Fruit fly (Drosophila melanogaster) whole organism, adult: Measurements from ENCODE around the gene Chd64.

Source experiments
- CG11617 ChIP-seq: fragments of 200-800 bp; sonication (Bioruptor generic); optimal IDR thresholded peaks from 2 replicates; lab custom pipeline; 2017; ENCODE audit warnings: mild to moderate bottlenecking, missing biosample characterization, missing genetic modification reagents, missing genetic modification characterization
- CG12768 ChIP-seq: fragments of 200-800 bp; sonication (Bioruptor generic); optimal IDR thresholded peaks from 2 replicates; lab custom pipeline; 2017; ENCODE audit warnings: missing biosample characterization, missing genetic modification characterization, mild to moderate bottlenecking, moderate library complexity, missing genetic modification reagents
- CG14711 ChIP-seq: fragments of 200-800 bp; sonication (Bioruptor generic); optimal IDR thresholded peaks from 2 replicates; lab custom pipeline; 2018; ENCODE audit warnings: missing biosample characterization, mild to moderate bottlenecking, missing genetic modification characterization, moderate library complexity
- CG1620 ChIP-seq: fragments of 200-800 bp; sonication (Bioruptor generic); optimal IDR thresholded peaks from 2 replicates; lab custom pipeline; 2016; ENCODE audit warnings: missing biosample characterization, missing genetic modification characterization
- CG33017 ChIP-seq: fragments of 200-800 bp; sonication (Bioruptor generic); optimal IDR thresholded peaks from 2 replicates; lab custom pipeline; 2018; ENCODE audit warnings: missing biosample characterization, mild to moderate bottlenecking, missing genetic modification characterization, moderate library complexity
- CG5204 ChIP-seq: fragments of 200-800 bp; sonication (Bioruptor generic); optimal IDR thresholded peaks from 2 replicates; lab custom pipeline; 2016; ENCODE audit warnings: missing biosample characterization, missing genetic modification characterization
- CG7045 ChIP-seq: fragments of 200-800 bp; sonication (Bioruptor generic); optimal IDR thresholded peaks from 2 replicates; lab custom pipeline; 2017; ENCODE audit warnings: missing biosample characterization, mild to moderate bottlenecking, missing genetic modification characterization
- CG7101 ChIP-seq: fragments of 200-800 bp; sonication (Bioruptor generic); optimal IDR thresholded peaks from 2 replicates; lab custom pipeline; 2018; ENCODE audit warnings: missing biosample characterization, mild to moderate bottlenecking, missing genetic modification characterization, moderate library complexity
- Clk ChIP-seq: fragments of 200-800 bp; sonication (Bioruptor generic); optimal IDR thresholded peaks from 2 replicates; lab custom pipeline; 2017; ENCODE audit warnings: missing biosample characterization, missing genetic modification characterization
- Crg-1 ChIP-seq: fragments of 200-800 bp; sonication (Bioruptor generic); optimal IDR thresholded peaks from 2 replicates; lab custom pipeline; 2016; ENCODE audit warnings: missing biosample characterization, missing genetic modification characterization
- Hr96 ChIP-seq: fragments of 200-800 bp; sonication (Bioruptor generic); optimal IDR thresholded peaks from 2 replicates; lab custom pipeline; 2016; ENCODE audit warnings: missing biosample characterization, missing genetic modification characterization
- Mnt ChIP-seq: fragments of 200-800 bp; sonication (Bioruptor generic); optimal IDR thresholded peaks from 2 replicates; lab custom pipeline; 2016; ENCODE audit warnings: missing biosample characterization, mild to moderate bottlenecking, missing genetic modification characterization
- bab1 ChIP-seq: fragments of 200-800 bp; sonication (Bioruptor generic); optimal IDR thresholded peaks from 3 replicates; lab custom pipeline; 2019; ENCODE audit warnings: missing biosample characterization, mild to moderate bottlenecking, missing genetic modification characterization, moderate library complexity
- cic ChIP-seq: fragments of 200-800 bp; sonication (Bioruptor generic); optimal IDR thresholded peaks from 2 replicates; lab custom pipeline; 2017; ENCODE audit warnings: missing biosample characterization, mild to moderate bottlenecking, missing genetic modification characterization, moderate library complexity
- cnc ChIP-seq, 2 experiments: fragments of >200 bp; optimal IDR thresholded peaks; 2 replicates each; lab custom pipeline; 2017
- kay ChIP-seq: fragments of 200-800 bp; sonication (Bioruptor generic); peaks from one replicate; lab custom pipeline; 2016; ENCODE audit warnings: missing biosample characterization, missing genetic modification characterization, borderline replicate concordance
- ovo ChIP-seq: fragments of 200-800 bp; sonication (Bioruptor generic); optimal IDR thresholded peaks from 2 replicates; lab custom pipeline; 2016; ENCODE audit warnings: missing biosample characterization, missing genetic modification characterization
- pad ChIP-seq: fragments of 200-800 bp; sonication (Bioruptor generic); optimal IDR thresholded peaks from 3 replicates; lab custom pipeline; 2017; ENCODE audit warnings: missing biosample characterization, missing genetic modification characterization, mild to moderate bottlenecking, moderate library complexity, missing genetic modification reagents
- tj ChIP-seq: fragments of 200-800 bp; sonication (Bioruptor generic); optimal IDR thresholded peaks from 3 replicates; lab custom pipeline; 2017; ENCODE audit warnings: missing biosample characterization, mild to moderate bottlenecking, missing genetic modification characterization, moderate library complexity
- toe ChIP-seq: fragments of 200-800 bp; sonication (Bioruptor generic); optimal IDR thresholded peaks from 2 replicates; lab custom pipeline; 2016; ENCODE audit warnings: missing biosample characterization, missing genetic modification characterization

The Chd64 gene

dm6 chr3L:4116490-4117367 lies 5.5 kb downstream of the Chd64 start:
- no peak for TF ChIP-seq CG1620 (GFP tag; lab: Kevin White, UChicago)
- TF ChIP-seq Crg-1, result no peak
- peak; percentile 70 for TF ChIP-seq CG33017
- peak; percentile 24 for TF ChIP-seq bab1 (GFP tag; lab: Kevin White, UChicago)
- no peak for TF ChIP-seq CG5204 (GFP tag; lab: Kevin White, UChicago)
- peak; percentile 42 for TF ChIP-seq pad (GFP tag; lab: Kevin White, UChicago)
- TF ChIP-seq CG7045 (GFP tag; lab: Kevin White, UChicago), result no peak
- TF ChIP-seq kay (GFP tag; lab: Kevin White, UChicago), result no peak
- TF ChIP-seq tj (GFP tag; lab: Kevin White, UChicago), result peak; percentile 20
- no peak for TF ChIP-seq Hr96 (GFP tag; lab: Kevin White, UChicago)
- peak; percentile 50 for TF ChIP-seq CG11617 (GFP tag; lab: Kevin White, UChicago)
- TF ChIP-seq cic (GFP tag; lab: Kevin White, UChicago), result peak; percentile 69
- peak; percentile 61 for TF ChIP-seq CG7101 (tag; lab: Kevin White, UChicago)
- TF ChIP-seq CG14711 (tag; lab: Kevin White, UChicago), result peak; percentile 83

dm6 chr3L:4115701-4116100 lies 6.5 kb downstream of the Chd64 start:
- peak; percentile 51 for TF ChIP-seq pad (GFP tag; lab: Kevin White, UChicago)
- TF ChIP-seq CG33017, result no peak

- TF ChIP-seq CG7101 (tag; lab: Kevin White, UChicago), result no peak
These were observed 7.1 kb downstream of the Chd64 start for dm6 chr3L:4115107-4115506.

dm6 chr3L:4113998-4114397 lies 8.2 kb downstream of the Chd64 start:
- peak; percentile 84 for TF ChIP-seq kay (GFP tag; lab: Kevin White, UChicago)
- TF ChIP-seq Crg-1, result no peak

DNA sequence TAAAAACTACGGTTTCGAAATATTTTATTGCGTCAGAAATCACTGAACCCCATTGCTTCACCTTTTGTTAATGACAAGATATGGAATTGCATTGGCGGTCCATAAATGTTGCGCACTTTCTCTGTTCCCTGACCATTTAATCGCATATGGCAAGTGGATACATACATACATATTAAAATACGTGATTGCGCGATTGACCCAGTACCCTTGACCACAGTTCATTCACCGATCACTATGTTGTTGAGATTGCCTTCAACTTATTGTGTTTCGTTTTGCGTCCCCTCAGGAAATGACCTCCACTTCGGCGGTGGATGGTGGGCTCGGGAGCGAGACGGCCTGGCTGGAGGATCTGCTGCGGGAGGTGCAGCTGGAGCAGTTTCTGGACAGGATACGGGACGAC lies 12.0 kb downstream of the Chd64 start:
- TF ChIP-seq CG7045 (GFP tag; lab: Kevin White, UChicago) (no peak), cnc (optimal IDR thresholded peaks at IDR 0.05; lab: Kevin White, UChicago) (no peak), Clk (GFP tag; lab: Kevin White, UChicago) (no peak), cic (GFP tag; lab: Kevin White, UChicago) (no peak), Crg-1 (no peak), ovo (GFP tag; lab: Kevin White, UChicago) (no peak), tj (GFP tag; lab: Kevin White, UChicago) (no peak), CG11617 (GFP tag; lab: Kevin White, UChicago) (no peak), pad (GFP tag; lab: Kevin White, UChicago) (no peak), CG7101 (tag; lab: Kevin White, UChicago) (no peak)

- no peak for TF ChIP-seq cnc (optimal IDR thresholded peaks at IDR 0.05; lab: Kevin White, UChicago)
- peak; percentile 16 for TF ChIP-seq CG7101 (tag; lab: Kevin White, UChicago)
- no peak for TF ChIP-seq Clk (GFP tag; lab: Kevin White, UChicago)
- TF ChIP-seq CG1620 (GFP tag; lab: Kevin White, UChicago), result peak; percentile 28
- TF ChIP-seq bab1 (GFP tag; lab: Kevin White, UChicago), result peak; percentile 68
- TF ChIP-seq CG33017, result peak; percentile 33
- peak; percentile 32 for TF ChIP-seq CG14711 (tag; lab: Kevin White, UChicago)
- TF ChIP-seq CG7045 (GFP tag; lab: Kevin White, UChicago), result peak; percentile 38
- no peak for TF ChIP-seq toe
- TF ChIP-seq pad (GFP tag; lab: Kevin White, UChicago), result peak; percentile 21
- peak; percentile 42 for TF ChIP-seq kay (GFP tag; lab: Kevin White, UChicago)
- peak; percentile 21 for TF ChIP-seq Crg-1
- TF ChIP-seq CG11617 (GFP tag; lab: Kevin White, UChicago), result peak; percentile 31
- TF ChIP-seq Hr96 (GFP tag; lab: Kevin White, UChicago), result no peak
- TF ChIP-seq CG5204 (GFP tag; lab: Kevin White, UChicago), result no peak
- peak; percentile 23 for TF ChIP-seq CG12768 (GFP tag; lab: Kevin White, UChicago)
- no peak for TF ChIP-seq cic (GFP tag; lab: Kevin White, UChicago)
- TF ChIP-seq tj (GFP tag; lab: Kevin White, UChicago), result no peak
- no peak for TF ChIP-seq ovo (GFP tag; lab: Kevin White, UChicago)
- no peak for TF ChIP-seq Mnt
These were observed 13.2 kb downstream of the Chd64 start for dm6 chr3L:4108844-4109494.
